Worm (Caenorhabditis elegans) whole organism, L2 larva: ENCODE results near the gene ZK1098.9.

ENCODE experiments used
- C34F6.9 ChIP-seq: fragments of 150-350 bp; optimal IDR thresholded peaks from 2 replicates; lab custom pipeline; 2014; ENCODE audit warnings: missing biosample characterization, missing genetic modification characterization
- F13H6.1 ChIP-seq: sonication (generic microtip); optimal IDR thresholded peaks from 2 replicates; lab custom pipeline; 2016; ENCODE audit warnings: missing genetic modification characterization, missing compliant biosample characterization
- R02D3.7 ChIP-seq: fragments of 150-350 bp; optimal IDR thresholded peaks from 2 replicates; lab custom pipeline; 2014; ENCODE audit warnings: missing biosample characterization, missing genetic modification characterization
- Y55F3AM.14 ChIP-seq: fragments of 200-800 bp; sonication (Bioruptor generic); optimal IDR thresholded peaks from 2 replicates; lab custom pipeline; 2018; ENCODE audit warnings: mild to moderate bottlenecking, missing genetic modification characterization, missing compliant biosample characterization
- ZK546.5 ChIP-seq: sonication (generic microtip); optimal IDR thresholded peaks from 2 replicates; lab custom pipeline; 2017; ENCODE audit warnings: missing biosample characterization, missing genetic modification characterization
- blmp-1 ChIP-seq: sonication (generic microtip); optimal IDR thresholded peaks from 2 replicates; lab custom pipeline; 2017; ENCODE audit warnings: missing genetic modification characterization, mild to moderate bottlenecking, missing compliant biosample characterization, antibody characterized with exemption, moderate library complexity; ENCODE audit not compliant: insufficient read depth
- ceh-16 ChIP-seq: fragments of 150-350 bp; optimal IDR thresholded peaks from 2 replicates; lab custom pipeline; 2014; ENCODE audit warnings: missing biosample characterization, missing genetic modification characterization
- ceh-82 ChIP-seq: fragments of 150-350 bp; optimal IDR thresholded peaks from 2 replicates; lab custom pipeline; 2014; ENCODE audit warnings: missing biosample characterization, missing genetic modification characterization
- crh-2 ChIP-seq: sonication (generic microtip); optimal IDR thresholded peaks from 2 replicates; lab custom pipeline; 2017; ENCODE audit warnings: missing biosample characterization, missing genetic modification characterization
- dmd-4 ChIP-seq: sonication (generic microtip); optimal IDR thresholded peaks from 2 replicates; lab custom pipeline; 2017; ENCODE audit warnings: missing biosample characterization, missing genetic modification characterization
- elt-3 ChIP-seq: sonication (generic microtip); optimal IDR thresholded peaks from 2 replicates; lab custom pipeline; 2017; ENCODE audit warnings: missing biosample characterization, missing genetic modification characterization
- fos-1 ChIP-seq: fragments of 150-350 bp; optimal IDR thresholded peaks from 2 replicates; lab custom pipeline; 2014; ENCODE audit warnings: missing biosample characterization, missing genetic modification characterization
- gmeb-1 ChIP-seq: fragments of 150-350 bp; optimal IDR thresholded peaks from 2 replicates; lab custom pipeline; 2014; ENCODE audit warnings: missing biosample characterization, missing genetic modification characterization
- lin-13 ChIP-seq: fragments of 150-350 bp; optimal IDR thresholded peaks from 2 replicates; lab custom pipeline; 2014; ENCODE audit warnings: missing biosample characterization, missing genetic modification reagents, missing genetic modification characterization
- lin-39 ChIP-seq: fragments of 150-350 bp; optimal IDR thresholded peaks from 2 replicates; lab custom pipeline; 2014; ENCODE audit warnings: missing biosample characterization, missing genetic modification reagents, missing genetic modification characterization
- lsy-2 ChIP-seq, 2 experiments: fragments of 150-350 bp in 1 of 2; sonication (generic microtip) in 1 of 2; optimal IDR thresholded peaks; 2 replicates each; lab custom pipeline; 2014 to 2017; ENCODE audit warnings: missing biosample characterization in 2 of 2, missing genetic modification characterization in 2 of 2
- mab-5 ChIP-seq: fragments of 150-350 bp; optimal IDR thresholded peaks from 2 replicates; lab custom pipeline; 2014; ENCODE audit warnings: missing biosample characterization, missing genetic modification characterization
- mbf-1 ChIP-seq: sonication (generic microtip); optimal IDR thresholded peaks from 2 replicates; lab custom pipeline; 2017; ENCODE audit warnings: missing biosample characterization, missing genetic modification characterization
- mdl-1 ChIP-seq, 2 experiments: fragments of 150-350 bp in 1 of 2; sonication (generic microtip) in 1 of 2; optimal IDR thresholded peaks; 2 replicates each; lab custom pipeline; 2017; ENCODE audit warnings: missing biosample characterization in 2 of 2, missing genetic modification characterization in 2 of 2
- nhr-10 ChIP-seq: sonication (generic microtip); optimal IDR thresholded peaks from 2 replicates; lab custom pipeline; 2017; ENCODE audit warnings: missing biosample characterization, missing genetic modification characterization
- nhr-11 ChIP-seq: fragments of 150-350 bp; optimal IDR thresholded peaks from 2 replicates; lab custom pipeline; 2014; ENCODE audit warnings: missing biosample characterization, missing genetic modification characterization
- nhr-12 ChIP-seq: fragments of 150-350 bp; optimal IDR thresholded peaks from 2 replicates; lab custom pipeline; 2014; ENCODE audit warnings: missing biosample characterization, missing genetic modification characterization
- nhr-129 ChIP-seq: fragments of 150-350 bp; optimal IDR thresholded peaks from 2 replicates; lab custom pipeline; 2014; ENCODE audit warnings: missing biosample characterization, missing genetic modification characterization
- nhr-21 ChIP-seq: fragments of 150-350 bp; optimal IDR thresholded peaks from 2 replicates; lab custom pipeline; 2014; ENCODE audit warnings: missing biosample characterization, missing genetic modification characterization
- nhr-23 ChIP-seq: fragments of 150-350 bp; optimal IDR thresholded peaks from 2 replicates; lab custom pipeline; 2014; ENCODE audit warnings: missing biosample characterization, missing genetic modification reagents, missing genetic modification characterization
- nhr-237 ChIP-seq: fragments of 150-350 bp; optimal IDR thresholded peaks from 2 replicates; lab custom pipeline; 2014; ENCODE audit warnings: missing biosample characterization, missing genetic modification characterization
- nhr-25 ChIP-seq: fragments of 150-350 bp; sonication (generic microtip); optimal IDR thresholded peaks from 3 replicates; lab custom pipeline; 2014; ENCODE audit warnings: missing biosample characterization, missing genetic modification characterization
- nhr-6 ChIP-seq: fragments of 150-350 bp; optimal IDR thresholded peaks from 2 replicates; lab custom pipeline; 2014; ENCODE audit warnings: missing biosample characterization, missing genetic modification characterization
- nhr-77 ChIP-seq: fragments of 150-350 bp; optimal IDR thresholded peaks from 2 replicates; lab custom pipeline; 2014; ENCODE audit warnings: missing biosample characterization, missing genetic modification characterization
- peb-1 ChIP-seq: fragments of 150-350 bp; optimal IDR thresholded peaks from 2 replicates; lab custom pipeline; 2014; ENCODE audit warnings: missing biosample characterization, missing genetic modification characterization
- skn-1 ChIP-seq: sonication (generic microtip); optimal IDR thresholded peaks from 2 replicates; lab custom pipeline; 2017; ENCODE audit warnings: missing biosample characterization, missing genetic modification characterization
- sma-9 ChIP-seq, 2 experiments: fragments of 150-350 bp in 1 of 2; sonication (generic microtip) in 1 of 2; optimal IDR thresholded peaks; 2 replicates each; lab custom pipeline; 2014 to 2016; ENCODE audit warnings: missing genetic modification characterization in 2 of 2, mild to moderate bottlenecking in 1 of 2, missing biosample characterization in 1 of 2, missing compliant biosample characterization in 1 of 2, missing genetic modification reagents in 1 of 2, moderate library complexity in 1 of 2
- snpc-4 ChIP-seq: fragments of 150-350 bp; optimal IDR thresholded peaks from 2 replicates; lab custom pipeline; 2014; ENCODE audit warnings: missing biosample characterization, missing genetic modification characterization
- unc-39 ChIP-seq: fragments of 150-350 bp; optimal IDR thresholded peaks from 2 replicates; lab custom pipeline; 2014; ENCODE audit warnings: missing biosample characterization, missing genetic modification characterization
- unc-55 ChIP-seq: fragments of 150-350 bp; sonication (generic microtip); optimal IDR thresholded peaks from 3 replicates; lab custom pipeline; 2014; ENCODE audit warnings: missing biosample characterization, missing genetic modification reagents, missing genetic modification characterization
- unc-62 ChIP-seq: fragments of 150-350 bp; optimal IDR thresholded peaks from 2 replicates; lab custom pipeline; 2014; ENCODE audit warnings: missing biosample characterization, missing genetic modification reagents, missing genetic modification characterization
- zag-1 ChIP-seq: fragments of 150-350 bp; optimal IDR thresholded peaks from 2 replicates; lab custom pipeline; 2014; ENCODE audit warnings: missing biosample characterization, missing genetic modification characterization
- ztf-1 ChIP-seq: fragments of 200-800 bp; sonication (Bioruptor generic); conservative IDR thresholded peaks from 2 replicates; pipeline ENCODE4 v1.3.6; 2022; ENCODE audit warnings: missing genetic modification characterization, missing compliant biosample characterization
- ztf-11 ChIP-seq: sonication (generic microtip); optimal IDR thresholded peaks from 2 replicates; lab custom pipeline; 2017; ENCODE audit warnings: missing biosample characterization, missing genetic modification characterization
- ztf-4 ChIP-seq: fragments of 150-350 bp; optimal IDR thresholded peaks from 2 replicates; lab custom pipeline; 2014; ENCODE audit warnings: missing biosample characterization, missing genetic modification characterization

The ZK1098.9 gene

DNA sequence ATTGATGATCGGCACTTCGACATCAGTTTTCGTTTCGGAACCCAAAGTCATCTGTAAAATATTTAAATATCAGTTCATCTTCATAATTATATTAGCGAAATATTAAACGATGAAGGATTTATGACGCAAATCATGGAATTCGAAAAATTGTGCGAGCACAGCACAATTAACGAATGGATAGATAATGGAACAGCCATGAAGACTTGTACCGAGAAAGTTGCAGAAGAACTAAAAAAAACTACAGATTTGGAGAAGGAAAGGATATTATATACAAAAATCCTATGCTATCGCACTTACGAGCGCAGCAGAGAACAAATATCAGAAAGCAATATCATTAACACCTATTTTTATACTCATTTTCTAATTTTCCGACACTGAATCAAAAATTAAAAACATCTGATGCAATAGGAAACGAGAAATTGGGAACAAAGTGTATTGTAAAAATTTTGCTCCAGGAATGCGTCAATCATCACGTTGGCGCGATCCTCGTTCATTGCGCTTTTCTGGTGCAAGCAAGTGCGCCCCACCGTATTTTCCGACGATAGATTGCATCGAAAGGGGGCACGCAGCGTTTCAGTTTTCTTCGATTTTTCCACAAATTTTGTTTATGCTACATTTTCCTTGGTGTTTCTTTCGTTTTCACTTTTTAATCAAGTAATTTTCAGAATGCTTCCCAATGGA lies 22.7 kb upstream of the ZK1098.9 start, which contains the start of the genes clu-1 and prp-40 (continued):
- TF ChIP-seq ztf-11 (tag; lab: Kevin White, UChicago) (no peak), ztf-1 (GFP tag; lab: Robert Waterston, UW) (no peak), nhr-6 (tag; lab: Kevin White, UChicago) (peak; percentile 72), dmd-4 (tag; lab: Kevin White, UChicago) (no peak), mbf-1 (no peak), lsy-2 (tag; optimal IDR thresholded peaks at IDR 0.05; lab: Kevin White, UChicago) (peak; percentile 86 to 95), nhr-77 (tag; lab: Kevin White, UChicago) (no peak), unc-39 (tag; lab: Kevin White, UChicago) (no peak), unc-55 (GFP tag; lab: Kevin White, UChicago) (peak; percentile 94), ceh-16 (tag; lab: Kevin White, UChicago) (peak; percentile 60)
- TF ChIP-seq, all 48 proteins: peak for 28

ce11 chrIII:9523581-9523980 lies 20.6 kb upstream of the ZK1098.9 start, which contains the start of gene mrps-23:
Gene mrps-23, minus strand, starts transcription at chrIII:9523672.
- no peak for TF ChIP-seq R02D3.7 (tag; lab: Kevin White, UChicago)
- TF ChIP-seq mdl-1 (tag; optimal IDR thresholded peaks at IDR 0.05; lab: Kevin White, UChicago): no peak
- no peak for TF ChIP-seq ceh-16 (tag; lab: Kevin White, UChicago)
- TF ChIP-seq ceh-82: no peak
- TF ChIP-seq nhr-237 (tag; lab: Kevin White, UChicago): no peak
- peak; percentile 14 for TF ChIP-seq nhr-25 (tag; lab: Kevin White, UChicago)
- no peak for TF ChIP-seq unc-39 (tag; lab: Kevin White, UChicago)
- no peak for TF ChIP-seq nhr-12 (tag; lab: Kevin White, UChicago)
- no peak for TF ChIP-seq crh-2 (tag; lab: Kevin White, UChicago)
- no peak for TF ChIP-seq snpc-4 (tag; lab: Kevin White, UChicago)
- TF ChIP-seq C34F6.9 (tag; lab: Kevin White, UChicago): no peak
- peak in 1 of 2 experiments; percentile 31 for TF ChIP-seq lsy-2 (tag; optimal IDR thresholded peaks at IDR 0.05; lab: Kevin White, UChicago)
- TF ChIP-seq fos-1: no peak
- no peak for TF ChIP-seq peb-1 (tag; lab: Kevin White, UChicago)
- TF ChIP-seq mbf-1: no peak
- no peak for TF ChIP-seq skn-1 (tag; lab: Kevin White, UChicago)
- TF ChIP-seq unc-55 (GFP tag; lab: Kevin White, UChicago): peak; percentile 24

- no peak for TF ChIP-seq sma-9 (GFP tag; optimal IDR thresholded peaks at IDR 0.05; lab: Kevin White, UChicago)
- TF ChIP-seq sma-9 (tag; optimal IDR thresholded peaks at IDR 0.05; lab: Kevin White, UChicago): no peak
- no peak for TF ChIP-seq nhr-21 (tag; lab: Kevin White, UChicago)
- TF ChIP-seq lin-13: no peak
- TF ChIP-seq zag-1: no peak
- TF ChIP-seq ceh-82: no peak
- no peak for TF ChIP-seq ztf-1 (GFP tag; lab: Robert Waterston, UW)
- no peak for TF ChIP-seq F13H6.1
- no peak for TF ChIP-seq snpc-4 (tag; lab: Kevin White, UChicago)
- no peak for TF ChIP-seq nhr-129 (tag; lab: Kevin White, UChicago)
- TF ChIP-seq mab-5 (tag; lab: Kevin White, UChicago): no peak
- no peak for TF ChIP-seq gmeb-1 (tag; lab: Kevin White, UChicago)
- TF ChIP-seq nhr-11 (tag; lab: Kevin White, UChicago): no peak
- TF ChIP-seq ztf-4: no peak
- TF ChIP-seq nhr-6 (tag; lab: Kevin White, UChicago): no peak
- no peak for TF ChIP-seq unc-62 (GFP tag; lab: Kevin White, UChicago)
- TF ChIP-seq nhr-10 (tag; lab: Kevin White, UChicago): no peak
- TF ChIP-seq ceh-16 (tag; lab: Kevin White, UChicago): no peak
- TF ChIP-seq blmp-1 (tag; lab: Kevin White, UChicago): no peak
- no peak for TF ChIP-seq nhr-23
- TF ChIP-seq R02D3.7 (tag; lab: Kevin White, UChicago): no peak
- TF ChIP-seq, all 48 proteins: peak for 0
Observed at ce11 chrIII:9525252-9525651, 19.0 kb upstream of the ZK1098.9 start, which contains the start of gene trpp-3. Gene trpp-3, plus strand, starts transcription at chrIII:9525552.

- TF ChIP-seq gmeb-1 (tag; lab: Kevin White, UChicago) (no peak), ceh-16 (tag; lab: Kevin White, UChicago) (no peak), peb-1 (tag; lab: Kevin White, UChicago) (no peak), ZK546.5 (no peak), elt-3 (tag; lab: Kevin White, UChicago) (no peak), nhr-11 (tag; lab: Kevin White, UChicago) (no peak), skn-1 (tag; lab: Kevin White, UChicago) (no peak), ztf-1 (GFP tag; lab: Robert Waterston, UW) (no peak), nhr-25 (tag; lab: Kevin White, UChicago) (no peak), dmd-4 (tag; lab: Kevin White, UChicago) (no peak), snpc-4 (tag; lab: Kevin White, UChicago) (no peak), lin-39 (no peak), unc-39 (tag; lab: Kevin White, UChicago) (no peak), ztf-4 (no peak), C34F6.9 (tag; lab: Kevin White, UChicago) (no peak), mdl-1 (tag; optimal IDR thresholded peaks at IDR 0.05; lab: Kevin White, UChicago) (no peak), Y55F3AM.14 (no peak), nhr-10 (tag; lab: Kevin White, UChicago) (no peak), nhr-77 (tag; lab: Kevin White, UChicago) (no peak)
- TF ChIP-seq, all 48 proteins: peak for 0
Observed at ce11 chrIII:9526851-9527250, 17.4 kb upstream of the ZK1098.9 start, which contains the start of gene ZK1098.6. Gene ZK1098.6, plus strand, starts transcription at chrIII:9527151.
